Fruit fly (Drosophila melanogaster): ENCODE measurements around the gene Sfp26Ac.

- TF ChIP-seq CG32264 (GFP tag; optimal IDR thresholded peaks at IDR 0.05) (no peak), pan (optimal IDR thresholded peaks at IDR 0.05) (no peak), h (GFP tag; optimal IDR thresholded peaks at IDR 0.05) (no peak), usp (GFP tag; optimal IDR thresholded peaks at IDR 0.05) (no peak), CrebA (GFP tag; optimal IDR thresholded peaks at IDR 0.05; ENCODE audit: borderline replicate concordance) (no peak), Dfd (GFP tag; optimal IDR thresholded peaks at IDR 0.05) (no peak), Jra (GFP tag; optimal IDR thresholded peaks at IDR 0.05) (no peak), fru (GFP tag; optimal IDR thresholded peaks at IDR 0.05) (no peak), jim (GFP tag; optimal IDR thresholded peaks at IDR 0.05) (no peak), Abd-B (GFP tag; optimal IDR thresholded peaks at IDR 0.05) (no peak), Myc (optimal IDR thresholded peaks at IDR 0.05) (no peak)
These were observed 18.3 kb upstream of the Sfp26Ac start for dm6 chr2L:5902898-5903297.

Data from whole organism, wandering third instar larva.